Worm (Caenorhabditis elegans): ENCODE measurements around the gene C03B1.4.
A peak's percentile ranks its signal among the peaks of the same experiment; 100 is the strongest.

- peak; percentile 64 for TF ChIP-seq dao-5 (tag; optimal IDR thresholded peaks at IDR 0.05)
- peak; percentile 3 for TF ChIP-seq W03F9.2 (tag; optimal IDR thresholded peaks at IDR 0.05)
- TF ChIP-seq him-1 (tag; optimal IDR thresholded peaks at IDR 0.05): no peak
Measured at ce11 chrX:6371192-6372116, 7.2 kb downstream of the C03B1.4 start.
